Worm (Caenorhabditis elegans) whole organism, L1 larva: Measurements from ENCODE around the gene T28C6.11.

Experiments
- aly-2 ChIP-seq: fragments of 150-350 bp; optimal IDR thresholded peaks from 2 replicates; lab custom pipeline; 2014; ENCODE audit warnings: missing biosample characterization, missing genetic modification characterization
- ceh-90 ChIP-seq: sonication (generic microtip); optimal IDR thresholded peaks from 2 replicates; lab custom pipeline; 2016; ENCODE audit warnings: missing genetic modification characterization, missing compliant biosample characterization
- fos-1 ChIP-seq: fragments of 150-350 bp; optimal IDR thresholded peaks from 2 replicates; lab custom pipeline; 2014; ENCODE audit warnings: missing biosample characterization, missing genetic modification characterization
- jun-1 ChIP-seq: fragments of 150-350 bp; optimal IDR thresholded peaks from 2 replicates; lab custom pipeline; 2014; ENCODE audit warnings: missing biosample characterization, missing genetic modification reagents, missing genetic modification characterization
- nhr-77 ChIP-seq: fragments of 150-350 bp; optimal IDR thresholded peaks from 2 replicates; lab custom pipeline; 2014; ENCODE audit warnings: missing biosample characterization, missing genetic modification characterization
- unc-130 ChIP-seq: fragments of 150-350 bp; optimal IDR thresholded peaks from 2 replicates; lab custom pipeline; 2017; ENCODE audit warnings: missing biosample characterization, missing genetic modification characterization, inconsistent platforms
- unc-86 ChIP-seq: sonication (generic microtip); optimal IDR thresholded peaks from 2 replicates; lab custom pipeline; 2016; ENCODE audit warnings: missing genetic modification characterization, missing compliant biosample characterization

ce11 chrIV:8825997-8826605 lies 14.0 kb downstream of the T28C6.11 start:
- TF ChIP-seq ceh-90 (tag; lab: Kevin White, UChicago), result no peak
- TF ChIP-seq nhr-77 (tag; lab: Kevin White, UChicago), result no peak
- TF ChIP-seq aly-2 (tag; lab: Kevin White, UChicago), result peak; percentile 87
- TF ChIP-seq unc-86 (tag; lab: Kevin White, UChicago), result no peak
- no peak for TF ChIP-seq fos-1 (tag; lab: Kevin White, UChicago)
- no peak for TF ChIP-seq unc-130 (tag; lab: Kevin White, UChicago)
- TF ChIP-seq jun-1 (tag; lab: Kevin White, UChicago), result peak; percentile 19
